Worm (Caenorhabditis elegans) whole organism, L3 larva: ENCODE data around the gene nsph-1.1.

ENCODE experiments used
- daf-12 ChIP-seq: fragments of 150-350 bp; optimal IDR thresholded peaks from 2 replicates; lab custom pipeline; 2014; ENCODE audit warnings: missing biosample characterization, missing genetic modification reagents, missing genetic modification characterization
- fkh-10 ChIP-seq: sonication (generic microtip); optimal IDR thresholded peaks from 2 replicates; lab custom pipeline; 2017; ENCODE audit warnings: missing biosample characterization, missing genetic modification reagents, missing genetic modification characterization
- fos-1 ChIP-seq: fragments of 150-350 bp; optimal IDR thresholded peaks from 2 replicates; lab custom pipeline; 2014; ENCODE audit warnings: missing biosample characterization, missing genetic modification characterization
- lin-39 ChIP-seq: fragments of 150-350 bp; optimal IDR thresholded peaks from 2 replicates; lab custom pipeline; 2018; ENCODE audit warnings: missing biosample characterization, missing genetic modification reagents, missing genetic modification characterization
- lsy-12 ChIP-seq: sonication (generic microtip); optimal IDR thresholded peaks from 2 replicates; lab custom pipeline; 2016; ENCODE audit warnings: mild to moderate bottlenecking, missing genetic modification characterization, missing compliant biosample characterization
- nhr-12 ChIP-seq: fragments of 150-350 bp; optimal IDR thresholded peaks from 2 replicates; lab custom pipeline; 2014; ENCODE audit warnings: missing biosample characterization, missing genetic modification characterization
- nhr-28 ChIP-seq: fragments of 150-350 bp; optimal IDR thresholded peaks from 2 replicates; lab custom pipeline; 2014; ENCODE audit warnings: missing biosample characterization, missing genetic modification characterization
- pha-4 ChIP-seq: fragments of 150-350 bp; optimal IDR thresholded peaks from 2 replicates; lab custom pipeline; 2014; ENCODE audit warnings: missing biosample characterization, missing genetic modification reagents, missing genetic modification characterization
- pqm-1 ChIP-seq: fragments of 150-350 bp; optimal IDR thresholded peaks from 2 replicates; lab custom pipeline; 2017; ENCODE audit warnings: missing biosample characterization, missing genetic modification characterization, inconsistent platforms
- skn-1 ChIP-seq: fragments of 150-350 bp; optimal IDR thresholded peaks from 2 replicates; lab custom pipeline; 2014; ENCODE audit warnings: missing biosample characterization, missing genetic modification characterization
- tbx-2 ChIP-seq: sonication (generic microtip); optimal IDR thresholded peaks from 2 replicates; lab custom pipeline; 2016; ENCODE audit warnings: mild to moderate bottlenecking, missing genetic modification characterization, missing compliant biosample characterization
- ztf-11 ChIP-seq: fragments of 150-350 bp; optimal IDR thresholded peaks from 2 replicates; lab custom pipeline; 2014; ENCODE audit warnings: missing biosample characterization, missing genetic modification characterization

- TF ChIP-seq daf-12 (no peak), nhr-28 (tag; lab: Kevin White, UChicago) (no peak), fos-1 (no peak), skn-1 (tag; lab: Kevin White, UChicago) (no peak), nhr-12 (tag; lab: Kevin White, UChicago) (no peak), pha-4 (tag; lab: Kevin White, UChicago) (no peak), ztf-11 (tag; lab: Kevin White, UChicago) (no peak), pqm-1 (tag; lab: Kevin White, UChicago) (no peak), lin-39 (tag; lab: Kevin White, UChicago) (no peak), fkh-10 (GFP tag; lab: Kevin White, UChicago) (no peak), tbx-2 (tag; lab: Kevin White, UChicago) (no peak), lsy-12 (tag; lab: Kevin White, UChicago) (no peak)
Observed at ce11 chrII:8751686-8752085, 14.9 kb upstream of the nsph-1.1 start, which contains the start of gene atf-2.
